Worm (Caenorhabditis elegans) whole organism, young adult: ENCODE results near the gene K12B6.4.

Experiments used
- B0019.2 ChIP-seq: fragments of 200-800 bp; sonication (Bioruptor generic); conservative IDR thresholded peaks from 2 replicates; pipeline ENCODE4 v1.3.6; 2022; ENCODE audit warnings: missing genetic modification reagents, missing genetic modification characterization, missing compliant biosample characterization
- B0035.1 ChIP-seq: sonication (generic microtip); optimal IDR thresholded peaks from 2 replicates; lab custom pipeline; 2016; ENCODE audit warnings: missing genetic modification characterization, mild to moderate bottlenecking, missing compliant biosample characterization, missing genotype, missing genetic modification reagents
- B0261.1 ChIP-seq: sonication (generic microtip); optimal IDR thresholded peaks from 2 replicates; lab custom pipeline; 2016; ENCODE audit warnings: mild to moderate bottlenecking, missing genetic modification characterization, moderate library complexity, missing compliant biosample characterization
- C06A6.2 ChIP-seq: fragments of 200-800 bp; sonication (Bioruptor generic); conservative IDR thresholded peaks from 2 replicates; pipeline ENCODE4 v1.3.6; 2022; ENCODE audit warnings: missing genetic modification characterization, missing compliant biosample characterization
- D2030.7 ChIP-seq: fragments of 200-800 bp; sonication (Bioruptor generic); IDR thresholded peaks from 2 replicates; pipeline ENCODE4 v1.3.6; 2022; ENCODE audit warnings: missing genetic modification reagents, missing genetic modification characterization, missing compliant biosample characterization
- F52B5.7 ChIP-seq: sonication (generic microtip); optimal IDR thresholded peaks from 2 replicates; lab custom pipeline; 2016; ENCODE audit warnings: mild to moderate bottlenecking, missing genetic modification characterization, missing compliant biosample characterization
- T26A5.8 ChIP-seq: sonication (generic microtip); optimal IDR thresholded peaks from 2 replicates; lab custom pipeline; 2016; ENCODE audit warnings: missing genetic modification characterization, missing compliant biosample characterization
- Y79H2A.3 ChIP-seq: fragments of 200-800 bp; sonication (Bioruptor generic); conservative IDR thresholded peaks from 2 replicates; pipeline ENCODE4 v1.3.6; 2022; ENCODE audit warnings: missing genetic modification reagents, missing genetic modification characterization, missing compliant biosample characterization
- akir-1 ChIP-seq: fragments of 200-800 bp; sonication (Bioruptor generic); optimal IDR thresholded peaks from 2 replicates; lab custom pipeline; 2018; ENCODE audit warnings: mild to moderate bottlenecking, missing genetic modification characterization, moderate library complexity, missing compliant biosample characterization
- aptf-2 ChIP-seq: fragments of 200-800 bp; sonication (Bioruptor generic); conservative IDR thresholded peaks from 2 replicates; pipeline ENCODE4 v1.3.6; 2022; ENCODE audit warnings: missing genetic modification reagents, missing genetic modification characterization, missing compliant biosample characterization
- atf-7 ChIP-seq: sonication (generic microtip); optimal IDR thresholded peaks from 2 replicates; lab custom pipeline; 2017; ENCODE audit warnings: mild to moderate bottlenecking, missing genetic modification characterization, missing compliant biosample characterization
- athp-1 ChIP-seq: sonication (generic microtip); optimal IDR thresholded peaks from 2 replicates; lab custom pipeline; 2017; ENCODE audit warnings: mild to moderate bottlenecking, missing genetic modification characterization, missing compliant biosample characterization
- ccch-3 ChIP-seq: fragments of 200-800 bp; sonication (Bioruptor generic); optimal IDR thresholded peaks from 2 replicates; lab custom pipeline; 2018; ENCODE audit warnings: mild to moderate bottlenecking, missing genetic modification characterization, missing compliant biosample characterization
- cebp-1 ChIP-seq, 2 experiments: fragments of 200-800 bp in 1 of 2; sonication (Bioruptor generic) in 1 of 2; sonication (generic microtip) in 1 of 2; IDR thresholded peaks in 1 of 2; optimal IDR thresholded peaks in 1 of 2; 2 replicates each; pipeline versions ENCODE4 v1.3.6 to Lab custom; 2017 to 2022; ENCODE audit warnings: missing compliant biosample characterization in 2 of 2, missing genetic modification characterization in 2 of 2, mild to moderate bottlenecking in 1 of 2, missing genetic modification reagents in 1 of 2, moderate library complexity in 1 of 2
- ceh-27 ChIP-seq: fragments of 200-800 bp; sonication (Bioruptor generic); optimal IDR thresholded peaks from 2 replicates; lab custom pipeline; 2018; ENCODE audit warnings: mild to moderate bottlenecking, missing genetic modification characterization, moderate library complexity, missing compliant biosample characterization
- ceh-40 ChIP-seq: fragments of 200-800 bp; sonication (Bioruptor generic); IDR thresholded peaks from 2 replicates; pipeline ENCODE4 v1.3.6; 2022; ENCODE audit warnings: missing genetic modification characterization, missing compliant biosample characterization
- dox-1 ChIP-seq: fragments of 200-800 bp; sonication (Bioruptor generic); IDR thresholded peaks from 2 replicates; pipeline ENCODE4 v1.3.6; 2022; ENCODE audit warnings: missing genetic modification reagents, missing genetic modification characterization, missing compliant biosample characterization
- dpff-1 ChIP-seq: sonication (generic microtip); optimal IDR thresholded peaks from 2 replicates; lab custom pipeline; 2017; ENCODE audit warnings: mild to moderate bottlenecking, missing genetic modification characterization, missing compliant biosample characterization
- egl-18 ChIP-seq: fragments of 200-800 bp; sonication (Bioruptor generic); IDR thresholded peaks from 2 replicates; pipeline ENCODE4 v1.3.6; 2022; ENCODE audit warnings: missing genetic modification reagents, missing genetic modification characterization, missing compliant biosample characterization
- egrh-3 ChIP-seq: fragments of 200-800 bp; sonication (Bioruptor generic); IDR thresholded peaks from 2 replicates; pipeline ENCODE4 v1.3.6; 2022; ENCODE audit warnings: missing genetic modification reagents, missing genetic modification characterization, missing compliant biosample characterization
- ets-4 ChIP-seq: fragments of 200-800 bp; sonication (Bioruptor generic); optimal IDR thresholded peaks from 2 replicates; lab custom pipeline; 2018; ENCODE audit warnings: mild to moderate bottlenecking, missing genetic modification characterization, missing compliant biosample characterization
- fkh-3 ChIP-seq: sonication (generic microtip); optimal IDR thresholded peaks from 2 replicates; lab custom pipeline; 2016; ENCODE audit warnings: mild to moderate bottlenecking, missing genetic modification characterization, missing compliant biosample characterization
- him-1 ChIP-seq: sonication (generic microtip); optimal IDR thresholded peaks from 2 replicates; lab custom pipeline; 2016; ENCODE audit warnings: missing genotype, missing genetic modification reagents, missing genetic modification characterization, missing compliant biosample characterization
- hmg-1.2 ChIP-seq: fragments of 200-800 bp; sonication (Bioruptor generic); IDR thresholded peaks from 2 replicates; pipeline ENCODE4 v1.3.6; 2022; ENCODE audit warnings: missing genetic modification reagents, missing genetic modification characterization, missing compliant biosample characterization
- hrde-1 ChIP-seq: sonication (generic microtip); optimal IDR thresholded peaks from 2 replicates; lab custom pipeline; 2016; ENCODE audit warnings: missing genetic modification characterization, mild to moderate bottlenecking, missing compliant biosample characterization, moderate library complexity, missing genotype, missing genetic modification reagents, borderline replicate concordance
- let-526 ChIP-seq: fragments of 200-800 bp; sonication (Bioruptor generic); IDR thresholded peaks from 2 replicates; pipeline ENCODE4 v1.3.6; 2022; ENCODE audit warnings: missing genetic modification reagents, missing genetic modification characterization, missing compliant biosample characterization
- let-607 ChIP-seq, 2 experiments: fragments of 200-800 bp in 1 of 2; sonication (Bioruptor generic) in 1 of 2; sonication (generic microtip) in 1 of 2; optimal IDR thresholded peaks; 2 replicates each; lab custom pipeline; 2016 to 2018; ENCODE audit warnings: mild to moderate bottlenecking in 2 of 2, missing compliant biosample characterization in 2 of 2, missing genetic modification characterization in 2 of 2, moderate library complexity in 2 of 2, missing genotype in 1 of 2
- lin-26 ChIP-seq: fragments of 200-800 bp; sonication (Bioruptor generic); IDR thresholded peaks from 2 replicates; pipeline ENCODE4 v1.3.6; 2022; ENCODE audit warnings: missing genetic modification reagents, missing genetic modification characterization, missing compliant biosample characterization
- lir-1 ChIP-seq: fragments of 200-800 bp; sonication (Bioruptor generic); conservative IDR thresholded peaks from 2 replicates; pipeline ENCODE4 v1.3.6; 2022; ENCODE audit warnings: missing genetic modification reagents, missing genetic modification characterization, missing compliant biosample characterization
- madf-3 ChIP-seq: fragments of 200-800 bp; sonication (Bioruptor generic); IDR thresholded peaks from 2 replicates; pipeline ENCODE4 v1.3.6; 2022; ENCODE audit warnings: missing genetic modification reagents, missing genetic modification characterization, missing compliant biosample characterization
- madf-6 ChIP-seq: fragments of 200-800 bp; sonication (Bioruptor generic); IDR thresholded peaks from 2 replicates; pipeline ENCODE4 v1.3.6; 2022; ENCODE audit warnings: missing genetic modification reagents, missing genetic modification characterization, missing compliant biosample characterization
- madf-8 ChIP-seq: fragments of 200-800 bp; sonication (Bioruptor generic); conservative IDR thresholded peaks from 2 replicates; pipeline ENCODE4 v1.3.6; 2022; ENCODE audit warnings: missing genetic modification reagents, missing genetic modification characterization, missing compliant biosample characterization
- mcd-1 ChIP-seq: fragments of 200-800 bp; sonication (Bioruptor generic); IDR thresholded peaks from 2 replicates; pipeline ENCODE4 v1.3.6; 2022; ENCODE audit warnings: missing genetic modification reagents, missing genetic modification characterization, missing compliant biosample characterization
- mes-4 ChIP-seq: sonication (generic microtip); optimal IDR thresholded peaks from 2 replicates; lab custom pipeline; 2016; ENCODE audit warnings: missing genotype, missing genetic modification characterization, missing compliant biosample characterization
- nfyb-1 ChIP-seq: fragments of 200-800 bp; sonication (Bioruptor generic); IDR thresholded peaks from 2 replicates; pipeline ENCODE4 v1.3.6; 2022; ENCODE audit warnings: missing genetic modification reagents, missing genetic modification characterization, missing compliant biosample characterization
- nhr-179 ChIP-seq: sonication (generic microtip); optimal IDR thresholded peaks from 2 replicates; lab custom pipeline; 2016; ENCODE audit warnings: mild to moderate bottlenecking, missing genetic modification characterization, missing compliant biosample characterization
- nhr-27 ChIP-seq: fragments of 200-800 bp; sonication (Bioruptor generic); optimal IDR thresholded peaks from 2 replicates; lab custom pipeline; 2018; ENCODE audit warnings: mild to moderate bottlenecking, missing genetic modification characterization, moderate library complexity, missing compliant biosample characterization
- nhr-80 ChIP-seq: sonication (generic microtip); optimal IDR thresholded peaks from 2 replicates; lab custom pipeline; 2016; ENCODE audit warnings: missing genetic modification characterization, missing compliant biosample characterization
- nhr-90 ChIP-seq: sonication (generic microtip); optimal IDR thresholded peaks from 2 replicates; lab custom pipeline; 2016; ENCODE audit warnings: missing genotype, mild to moderate bottlenecking, missing genetic modification characterization, missing compliant biosample characterization
- repo-1 ChIP-seq: sonication (generic microtip); optimal IDR thresholded peaks from 2 replicates; lab custom pipeline; 2017; ENCODE audit warnings: mild to moderate bottlenecking, missing genetic modification characterization, missing compliant biosample characterization
- tbp1 ChIP-seq: fragments of 200-800 bp; sonication (Bioruptor generic); optimal IDR thresholded peaks from 2 replicates; lab custom pipeline; 2018; ENCODE audit warnings: mild to moderate bottlenecking, missing genetic modification characterization, missing compliant biosample characterization
- tlf-1 ChIP-seq: fragments of 200-800 bp; sonication (Bioruptor generic); optimal IDR thresholded peaks from 2 replicates; lab custom pipeline; 2018; ENCODE audit warnings: mild to moderate bottlenecking, missing genetic modification characterization, missing compliant biosample characterization
- unc-130 ChIP-seq: sonication (generic microtip); optimal IDR thresholded peaks from 2 replicates; lab custom pipeline; 2016; ENCODE audit warnings: missing genetic modification reagents, missing genetic modification characterization, missing compliant biosample characterization
- ztf-22 ChIP-seq: fragments of 200-800 bp; sonication (Bioruptor generic); optimal IDR thresholded peaks from 2 replicates; lab custom pipeline; 2018; ENCODE audit warnings: mild to moderate bottlenecking, missing genetic modification characterization, moderate library complexity, missing compliant biosample characterization
- ztf-3 ChIP-seq: fragments of 200-800 bp; sonication (Bioruptor generic); optimal IDR thresholded peaks from 2 replicates; lab custom pipeline; 2018; ENCODE audit warnings: mild to moderate bottlenecking, missing genetic modification characterization, missing compliant biosample characterization
- ztf-6 ChIP-seq: fragments of 200-800 bp; sonication (Bioruptor generic); IDR thresholded peaks from 2 replicates; pipeline ENCODE4 v1.3.6; 2022; ENCODE audit warnings: missing genetic modification reagents, missing genetic modification characterization, missing compliant biosample characterization

Gene K12B6.4

ce11 chrV:6275209-6275608, 5.9 kb downstream of the K12B6.4 start:
- TF ChIP-seq cebp-1 (GFP tag; IDR thresholded peaks at IDR 0.05; lab: Robert Waterston, UW) = no peak
- peak; percentile 57 for TF ChIP-seq cebp-1 (tag; optimal IDR thresholded peaks at IDR 0.05; lab: Kevin White, UChicago)
- no peak for TF ChIP-seq mcd-1
- TF ChIP-seq nhr-27 = no peak
- peak; percentile 54; the same call in 1 of the 2 replicates for TF ChIP-seq dox-1
- no peak for TF ChIP-seq madf-8
- TF ChIP-seq atf-7 (tag; lab: Kevin White, UChicago) = peak; percentile 37
- TF ChIP-seq hmg-1.2 (GFP tag; lab: Robert Waterston, UW) = 0 out of 2 replicates have a peak, but pooled peaks have one; percentile 14
- no peak for TF ChIP-seq athp-1 (tag; lab: Kevin White, UChicago)
- TF ChIP-seq C06A6.2 (GFP tag; lab: Robert Waterston, UW) = no peak
- TF ChIP-seq akir-1 = no peak
- TF ChIP-seq ceh-40 (GFP tag; lab: Robert Waterston, UW) = no peak
- TF ChIP-seq ets-4 = peak; percentile 63
- no peak for TF ChIP-seq him-1 (tag; lab: Kevin White, UChicago)
- TF ChIP-seq egl-18 (GFP tag; lab: Robert Waterston, UW) = no peak
- peak; percentile 49 for TF ChIP-seq ztf-22
- TF ChIP-seq nhr-90 (tag; lab: Kevin White, UChicago) = peak; percentile 34
- no peak for TF ChIP-seq F52B5.7 (tag; lab: Kevin White, UChicago)
- TF ChIP-seq nfyb-1 (GFP tag; lab: Robert Waterston, UW) = peak; percentile 49; the same call in 1 of the 2 replicates
- no peak for TF ChIP-seq T26A5.8 (tag; lab: Kevin White, UChicago)
- no peak for TF ChIP-seq hrde-1 (tag; lab: Kevin White, UChicago)
- TF ChIP-seq aptf-2 (GFP tag; lab: Robert Waterston, UW) = no peak
- TF ChIP-seq ccch-3 (GFP tag; lab: Kevin White, UChicago) = no peak
- TF ChIP-seq ztf-6 = no peak
- TF ChIP-seq egrh-3 = no peak
- TF ChIP-seq nhr-80 (tag; lab: Kevin White, UChicago) = peak; percentile 93
- TF ChIP-seq let-607 (tag; optimal IDR thresholded peaks at IDR 0.05; lab: Kevin White, UChicago) = peak in 1 of 2 experiments; percentile 17
- TF ChIP-seq tbp1 (GFP tag; lab: Kevin White, UChicago) = peak; percentile 24
- no peak for TF ChIP-seq repo-1 (tag; lab: Kevin White, UChicago)
- TF ChIP-seq B0261.1 = no peak
- no peak for TF ChIP-seq Y79H2A.3 (GFP tag; lab: Robert Waterston, UW)
- TF ChIP-seq lin-26 (GFP tag; lab: Robert Waterston, UW) = no peak

- TF ChIP-seq fkh-3 (tag; lab: Kevin White, UChicago) = no peak
- no peak for TF ChIP-seq D2030.7 (GFP tag; lab: Robert Waterston, UW)
- TF ChIP-seq let-526 (GFP tag; lab: Robert Waterston, UW) = no peak
- TF ChIP-seq madf-8 = no peak
- TF ChIP-seq lir-1 (GFP tag; lab: Robert Waterston, UW) = no peak
- TF ChIP-seq madf-6 (GFP tag; lab: Robert Waterston, UW) = no peak
- TF ChIP-seq madf-3 (GFP tag; lab: Robert Waterston, UW) = no peak
- TF ChIP-seq cebp-1 (GFP tag; IDR thresholded peaks at IDR 0.05; lab: Robert Waterston, UW) = no peak
- no peak for TF ChIP-seq cebp-1 (tag; optimal IDR thresholded peaks at IDR 0.05; lab: Kevin White, UChicago)
- TF ChIP-seq B0035.1 (tag; lab: Kevin White, UChicago) = no peak
- no peak for TF ChIP-seq C06A6.2 (GFP tag; lab: Robert Waterston, UW)
- no peak for TF ChIP-seq ztf-3 (GFP tag; lab: Kevin White, UChicago)
- TF ChIP-seq tlf-1 (GFP tag; lab: Kevin White, UChicago) = no peak
- no peak for TF ChIP-seq aptf-2 (GFP tag; lab: Robert Waterston, UW)
- TF ChIP-seq B0019.2 = no peak
- no peak for TF ChIP-seq nhr-179 (tag; lab: Kevin White, UChicago)
- no peak for TF ChIP-seq atf-7 (tag; lab: Kevin White, UChicago)
- TF ChIP-seq unc-130 (GFP tag; lab: Kevin White, UChicago) = no peak
- TF ChIP-seq ceh-27 (GFP tag; lab: Kevin White, UChicago) = no peak
- no peak for TF ChIP-seq dpff-1 (tag; lab: Kevin White, UChicago)
- TF ChIP-seq mes-4 (tag; lab: Kevin White, UChicago) = no peak
Observed at ce11 chrV:6270552-6270951, 10.5 kb downstream of the K12B6.4 start, which contains the start of gene F31F7.2. Gene F31F7.2 (plus strand): TSS chrV:6270852.
